Fruit fly (Drosophila melanogaster) whole organism, embryonic: ENCODE results near the gene CG34462.

Experiments used
- Abd-B ChIP-seq: fragments of 200-800 bp; sonication (Bioruptor generic); optimal IDR thresholded peaks from 2 replicates; lab custom pipeline; 2018; ENCODE audit warnings: missing biosample characterization, mild to moderate bottlenecking, missing genetic modification characterization, moderate library complexity
- B-H1 ChIP-seq: fragments of 200-800 bp; sonication (Bioruptor generic); IDR thresholded peaks from 3 replicates; pipeline ENCODE4 v1.3.6; 2022; ENCODE audit warnings: missing biosample characterization, missing genetic modification characterization
- BEAF-32 ChIP-seq: fragments of 200-800 bp; sonication (Bioruptor generic); optimal IDR thresholded peaks from 3 replicates; lab custom pipeline; 2017; ENCODE audit warnings: missing biosample characterization, missing genetic modification characterization, mild to moderate bottlenecking, moderate library complexity, missing genetic modification reagents
- C15 ChIP-seq: fragments of 200-800 bp; sonication (Bioruptor generic); IDR thresholded peaks from 3 replicates; pipeline ENCODE4 v1.3.6; 2022; ENCODE audit warnings: missing biosample characterization, missing genetic modification characterization
- CG10431 ChIP-seq: fragments of 200-800 bp; sonication (Bioruptor generic); optimal IDR thresholded peaks from 3 replicates; lab custom pipeline; 2018; ENCODE audit warnings: missing biosample characterization, mild to moderate bottlenecking, missing genetic modification characterization
- CG10979 ChIP-seq: fragments of 200-800 bp; sonication (Bioruptor generic); optimal IDR thresholded peaks from 2 replicates; lab custom pipeline; 2018; ENCODE audit warnings: missing biosample characterization, mild to moderate bottlenecking, missing genetic modification characterization, moderate library complexity
- CG12155 ChIP-seq: fragments of 200-800 bp; sonication (Bioruptor generic); optimal IDR thresholded peaks from 3 replicates; lab custom pipeline; 2016; ENCODE audit warnings: missing biosample characterization, missing genetic modification characterization
- CG12744 ChIP-seq: fragments of 200-800 bp; sonication (Bioruptor generic); optimal IDR thresholded peaks from 2 replicates; lab custom pipeline; 2016; ENCODE audit warnings: missing biosample characterization, missing genetic modification characterization
- CG14441 ChIP-seq: fragments of 200-800 bp; sonication (Bioruptor generic); IDR thresholded peaks from 2 replicates; pipeline ENCODE4 v1.3.6; 2022; ENCODE audit warnings: missing biosample characterization, missing genetic modification characterization
- CG15269 ChIP-seq: fragments of 200-800 bp; sonication (Bioruptor generic); optimal IDR thresholded peaks from 2 replicates; lab custom pipeline; 2018; ENCODE audit warnings: missing biosample characterization, mild to moderate bottlenecking, missing genetic modification characterization, moderate library complexity
- CG15601 ChIP-seq: fragments of 200-800 bp; sonication (Bioruptor generic); optimal IDR thresholded peaks from 3 replicates; lab custom pipeline; 2019; ENCODE audit warnings: missing biosample characterization, mild to moderate bottlenecking, missing genetic modification characterization, moderate library complexity
- CG1602 ChIP-seq: fragments of 200-800 bp; sonication (Bioruptor generic); optimal IDR thresholded peaks from 3 replicates; lab custom pipeline; 2016; ENCODE audit warnings: missing biosample characterization, missing genetic modification characterization
- CG2712 ChIP-seq: fragments of 200-800 bp; optimal IDR thresholded peaks from 3 replicates; lab custom pipeline; 2019; ENCODE audit warnings: missing biosample characterization, mild to moderate bottlenecking, missing genetic modification characterization, moderate library complexity
- CG2875 ChIP-seq: fragments of 200-800 bp; sonication (Bioruptor generic); optimal IDR thresholded peaks from 2 replicates; lab custom pipeline; 2017; ENCODE audit warnings: missing biosample characterization, mild to moderate bottlenecking, missing genetic modification characterization, missing genetic modification reagents
- CG32772 ChIP-seq: fragments of 200-800 bp; sonication (Bioruptor generic); IDR thresholded peaks from 2 replicates; pipeline ENCODE4 v1.3.6; 2022; ENCODE audit warnings: missing biosample characterization, missing genetic modification characterization
- CG3407 ChIP-seq: fragments of 200-800 bp; sonication (Bioruptor generic); optimal IDR thresholded peaks from 2 replicates; lab custom pipeline; 2018; ENCODE audit warnings: missing biosample characterization, mild to moderate bottlenecking, missing genetic modification characterization
- CG34224 ChIP-seq: fragments of 200-800 bp; sonication (Bioruptor generic); IDR thresholded peaks from 3 replicates; pipeline ENCODE4 v1.3.6; 2022; ENCODE audit warnings: missing biosample characterization, missing genetic modification characterization; ENCODE audit not compliant: partially characterized antibody
- CG4854 ChIP-seq: fragments of 200-800 bp; sonication (Bioruptor generic); optimal IDR thresholded peaks from 2 replicates; lab custom pipeline; 2016; ENCODE audit warnings: missing biosample characterization, missing genetic modification characterization, inconsistent platforms
- CG5245 ChIP-seq: fragments of 200-800 bp; sonication (Bioruptor generic); optimal IDR thresholded peaks from 3 replicates; lab custom pipeline; 2016; ENCODE audit warnings: missing biosample characterization, missing genetic modification characterization
- CG8281 ChIP-seq: fragments of 200-800 bp; sonication (Bioruptor generic); optimal IDR thresholded peaks from 2 replicates; lab custom pipeline; 2018; ENCODE audit warnings: missing biosample characterization, mild to moderate bottlenecking, missing genetic modification characterization, moderate library complexity
- CG9727 ChIP-seq: fragments of 200-800 bp; sonication (Bioruptor generic); optimal IDR thresholded peaks from 3 replicates; lab custom pipeline; 2017; ENCODE audit warnings: missing biosample characterization, mild to moderate bottlenecking, missing genetic modification characterization
- CkIIα-i1 ChIP-seq: fragments of 200-800 bp; sonication (Bioruptor generic); IDR thresholded peaks from 2 replicates; pipeline ENCODE4 v1.3.6; 2022; ENCODE audit warnings: missing biosample characterization, missing genetic modification characterization
- Dip3 ChIP-seq: fragments of 200-800 bp; sonication (Bioruptor generic); optimal IDR thresholded peaks from 3 replicates; lab custom pipeline; 2016; ENCODE audit warnings: missing biosample characterization, missing genetic modification characterization
- Gsc ChIP-seq: fragments of 200-800 bp; sonication (Bioruptor generic); IDR thresholded peaks from 2 replicates; pipeline ENCODE4 v1.3.6; 2022; ENCODE audit warnings: missing biosample characterization, missing genetic modification characterization
- Hr78 ChIP-seq, 2 experiments: fragments of 200-800 bp in 1 of 2; fragments of >200 bp in 1 of 2; sonication (Bioruptor generic) in 1 of 2; optimal IDR thresholded peaks; 2 replicates each; lab custom pipeline; 2017 to 2019; ENCODE audit warnings: missing biosample characterization in 2 of 2, missing genetic modification characterization in 2 of 2, mild to moderate bottlenecking in 1 of 2, moderate library complexity in 1 of 2
- Med ChIP-seq: fragments of 200-800 bp; sonication (Bioruptor generic); peaks from one replicate; lab custom pipeline; 2016; ENCODE audit warnings: missing biosample characterization, missing genetic modification characterization, mild to moderate bottlenecking, inconsistent platforms, moderate library complexity
- Meics ChIP-seq: fragments of 200-800 bp; sonication (Bioruptor generic); optimal IDR thresholded peaks from 2 replicates; lab custom pipeline; 2017; ENCODE audit warnings: missing biosample characterization, mild to moderate bottlenecking, missing genetic modification characterization
- Ptx1 ChIP-seq: fragments of 200-800 bp; sonication (Bioruptor generic); IDR thresholded peaks from 2 replicates; pipeline ENCODE4 v1.3.6; 2022; ENCODE audit warnings: missing biosample characterization, missing genetic modification characterization
- Ravus ChIP-seq: fragments of 200-800 bp; sonication (Bioruptor generic); IDR thresholded peaks from 2 replicates; pipeline ENCODE4 v1.3.6; 2022; ENCODE audit warnings: missing biosample characterization, missing genetic modification characterization
- Sry-δ ChIP-seq: fragments of 200-800 bp; sonication (Bioruptor generic); optimal IDR thresholded peaks from 2 replicates; lab custom pipeline; 2016; ENCODE audit warnings: missing biosample characterization, missing genetic modification characterization
- Stat92E ChIP-seq, 3 experiments: fragments of >200 bp in 2 of 3; fragments of 200-800 bp in 1 of 3; sonication (Bioruptor generic) in 1 of 3; optimal IDR thresholded peaks; 2 replicates each; lab custom pipeline; 2017 to 2019; ENCODE audit warnings: missing biosample characterization in 3 of 3, missing genetic modification characterization in 3 of 3, mild to moderate bottlenecking in 1 of 3, moderate library complexity in 1 of 3
- ab ChIP-seq: fragments of 200-800 bp; sonication (Bioruptor generic); optimal IDR thresholded peaks from 2 replicates; lab custom pipeline; 2016; ENCODE audit warnings: missing biosample characterization, missing genetic modification characterization
- ap ChIP-seq: fragments of 200-800 bp; sonication (Bioruptor generic); IDR thresholded peaks from 2 replicates; pipeline ENCODE4 v1.3.6; 2022; ENCODE audit warnings: missing biosample characterization, missing genetic modification characterization
- bab2 ChIP-seq: fragments of 200-800 bp; sonication (Bioruptor generic); optimal IDR thresholded peaks from 2 replicates; lab custom pipeline; 2016; ENCODE audit warnings: missing biosample characterization, missing genetic modification characterization
- bigmax ChIP-seq: fragments of 200-800 bp; sonication (Bioruptor generic); optimal IDR thresholded peaks from 2 replicates; lab custom pipeline; 2018; ENCODE audit warnings: missing biosample characterization, mild to moderate bottlenecking, missing genetic modification characterization
- cato ChIP-seq: fragments of 200-800 bp; sonication (Bioruptor generic); optimal IDR thresholded peaks from 2 replicates; lab custom pipeline; 2016; ENCODE audit warnings: missing biosample characterization, missing genetic modification characterization, borderline replicate concordance
- emc ChIP-seq: fragments of 200-800 bp; sonication (Bioruptor generic); optimal IDR thresholded peaks from 2 replicates; lab custom pipeline; 2016; ENCODE audit warnings: missing biosample characterization, missing genetic modification characterization
- eve ChIP-seq, 2 experiments: fragments of >200 bp; optimal IDR thresholded peaks; 2 replicates each; lab custom pipeline; 2017; ENCODE audit warnings: missing biosample characterization in 2 of 2, missing genetic modification characterization in 2 of 2
- gem ChIP-seq: fragments of 200-800 bp; sonication (Bioruptor generic); optimal IDR thresholded peaks from 2 replicates; lab custom pipeline; 2019; ENCODE audit warnings: missing biosample characterization, mild to moderate bottlenecking, missing genetic modification characterization, moderate library complexity
- grn ChIP-seq: fragments of 200-800 bp; sonication (Bioruptor generic); optimal IDR thresholded peaks from 3 replicates; lab custom pipeline; 2017; ENCODE audit warnings: missing biosample characterization, missing genetic modification characterization
- gt ChIP-seq: fragments of 200-800 bp; sonication (Bioruptor generic); IDR thresholded peaks from 2 replicates; pipeline ENCODE4 v1.3.6; 2022; ENCODE audit warnings: missing biosample characterization, missing genetic modification characterization
- hbn ChIP-seq: fragments of 200-800 bp; sonication (Bioruptor generic); IDR thresholded peaks from 2 replicates; pipeline ENCODE4 v1.3.6; 2022; ENCODE audit warnings: missing biosample characterization, missing genetic modification characterization; ENCODE audit not compliant: partially characterized antibody
- mirr ChIP-seq: fragments of 200-800 bp; sonication (Bioruptor generic); optimal IDR thresholded peaks from 3 replicates; lab custom pipeline; 2018; ENCODE audit warnings: missing biosample characterization, mild to moderate bottlenecking, missing genetic modification characterization
- odd ChIP-seq: fragments of 200-800 bp; sonication (Bioruptor generic); optimal IDR thresholded peaks from 2 replicates; lab custom pipeline; 2017; ENCODE audit warnings: missing biosample characterization, mild to moderate bottlenecking, missing genetic modification characterization
- scrt ChIP-seq: fragments of 200-800 bp; sonication (Bioruptor generic); optimal IDR thresholded peaks from 2 replicates; lab custom pipeline; 2018; ENCODE audit warnings: missing biosample characterization, mild to moderate bottlenecking, missing genetic modification characterization, moderate library complexity
- seq ChIP-seq: fragments of 200-800 bp; sonication (Bioruptor generic); IDR thresholded peaks from 2 replicates; pipeline ENCODE4 v1.3.6; 2022; ENCODE audit warnings: missing biosample characterization, missing genetic modification characterization
- sisA ChIP-seq: fragments of 200-800 bp; sonication (Bioruptor generic); IDR thresholded peaks from 2 replicates; pipeline ENCODE4 v1.3.6; 2022; ENCODE audit warnings: missing biosample characterization, missing genetic modification characterization
- trh ChIP-seq: fragments of 200-800 bp; sonication (Bioruptor generic); optimal IDR thresholded peaks from 2 replicates; lab custom pipeline; 2016; ENCODE audit warnings: missing biosample characterization, missing genetic modification characterization
- tup ChIP-seq: fragments of 200-800 bp; sonication (Bioruptor generic); optimal IDR thresholded peaks from 2 replicates; lab custom pipeline; 2016; ENCODE audit warnings: missing biosample characterization, mild to moderate bottlenecking, missing genetic modification characterization, moderate library complexity
- unc-4 ChIP-seq: fragments of 200-800 bp; sonication (Bioruptor generic); IDR thresholded peaks from 2 replicates; pipeline ENCODE4 v1.3.6; 2022; ENCODE audit warnings: missing biosample characterization, missing genetic modification characterization; ENCODE audit not compliant: partially characterized antibody
- wdn ChIP-seq: fragments of 200-800 bp; sonication (Bioruptor generic); IDR thresholded peaks from 2 replicates; pipeline ENCODE4 v1.3.6; 2022; ENCODE audit warnings: missing biosample characterization, missing genetic modification characterization

The CG34462 gene

DNA sequence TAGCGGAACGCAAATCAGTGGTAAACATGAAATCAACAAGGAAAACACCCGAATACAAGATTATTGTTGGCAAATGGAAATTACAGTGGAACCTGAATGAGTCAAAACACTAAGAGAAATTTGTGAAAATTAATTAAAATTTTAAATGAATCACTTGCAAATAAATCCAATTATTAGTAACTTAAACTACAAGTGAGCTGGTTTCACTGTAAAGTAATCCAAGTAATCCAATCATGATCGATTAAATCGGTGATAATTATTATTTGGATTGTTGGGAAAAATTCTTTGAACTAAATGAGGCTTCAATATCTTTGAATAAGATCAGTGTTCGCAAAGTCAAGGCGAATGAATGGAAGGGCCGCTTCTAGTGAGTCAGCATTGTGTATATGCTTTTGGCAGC, 40.0 kb upstream of the CG34462 start (continued):
- TF ChIP-seq hbn (GFP tag; lab: Robert Waterston, UW) (no peak), unc-4 (no peak), wdn (GFP tag; lab: Robert Waterston, UW) (no peak), CG34224 (GFP tag; lab: Robert Waterston, UW) (no peak), odd (GFP tag; lab: Kevin White, UChicago) (no peak), CG15269 (tag; lab: Kevin White, UChicago) (peak; percentile 65), Ravus (no peak), Ptx1 (GFP tag; lab: Robert Waterston, UW) (0 out of 2 replicates have a peak, but pooled peaks have one; percentile 12), scrt (no peak), CG15601 (no peak), gem (tag; lab: Kevin White, UChicago) (peak; percentile 56), B-H1 (no peak), CG4854 (GFP tag; lab: Kevin White, UChicago) (no peak), ab (GFP tag; lab: Kevin White, UChicago) (no peak), Gsc (GFP tag; lab: Robert Waterston, UW) (no peak), CG10979 (no peak), tup (GFP tag; lab: Kevin White, UChicago) (no peak), CG32772 (GFP tag; lab: Robert Waterston, UW) (no peak), CG9727 (GFP tag; lab: Kevin White, UChicago) (no peak), emc (no peak), sisA (GFP tag; lab: Robert Waterston, UW) (no peak), CG2875 (no peak), grn (GFP tag; lab: Kevin White, UChicago) (no peak), C15 (GFP tag; lab: Robert Waterston, UW) (no peak), cato (GFP tag; lab: Kevin White, UChicago) (no peak), seq (GFP tag; lab: Robert Waterston, UW) (no peak), CG3407 (GFP tag; lab: Kevin White, UChicago) (no peak), Sry-δ (GFP tag; lab: Kevin White, UChicago) (no peak), CG12744 (GFP tag; lab: Kevin White, UChicago) (no peak), CkIIα-i1 (no peak), CG12155 (peak; percentile 13), mirr (GFP tag; lab: Kevin White, UChicago) (no peak), CG8281 (tag; lab: Kevin White, UChicago) (no peak), CG5245 (no peak), BEAF-32 (no peak), trh (GFP tag; lab: Kevin White, UChicago) (no peak), bigmax (no peak), gt (GFP tag; lab: Robert Waterston, UW) (no peak), Hr78 (GFP tag; optimal IDR thresholded peaks at IDR 0.05; lab: Kevin White, UChicago) (no peak), CG2712 (tag; lab: Kevin White, UChicago) (peak; percentile 10), CG10431 (no peak), Med (GFP tag; lab: Kevin White, UChicago) (peak; percentile 49), Dip3 (GFP tag; lab: Kevin White, UChicago) (no peak), bab2 (no peak), CG14441 (GFP tag; lab: Robert Waterston, UW) (no peak), CG1602 (GFP tag; lab: Kevin White, UChicago) (no peak), Meics (GFP tag; lab: Kevin White, UChicago) (peak; percentile 20), Abd-B (GFP tag; lab: Kevin White, UChicago) (no peak), eve (GFP tag; optimal IDR thresholded peaks at IDR 0.05; lab: Kevin White, UChicago) (peak in 1 of 2 experiments; percentile 26), Stat92E (GFP tag; optimal IDR thresholded peaks at IDR 0.05; lab: Kevin White, UChicago) (no peak), ap (GFP tag; lab: Robert Waterston, UW) (no peak)
